Worm (Caenorhabditis elegans): ENCODE results near the gene zipt-2.3.

The zipt-2.3 gene

ce11 chrII:13717393-13718367 is 2.0 kb upstream of the zipt-2.3 start:
- TF ChIP-seq nhr-6 (tag; optimal IDR thresholded peaks at IDR 0.05) (no peak), ztf-1 (GFP tag; conservative IDR thresholded peaks at IDR 0.05) (no peak), nhr-129 (tag; optimal IDR thresholded peaks at IDR 0.05) (no peak), elt-1 (tag; optimal IDR thresholded peaks at IDR 0.05) (no peak), unc-55 (GFP tag; optimal IDR thresholded peaks at IDR 0.05) (no peak), C34F6.9 (tag; optimal IDR thresholded peaks at IDR 0.05) (no peak), sma-3 (GFP tag; optimal IDR thresholded peaks at IDR 0.05) (no peak), mbf-1 (tag; optimal IDR thresholded peaks at IDR 0.05) (no peak), sem-4 (tag; optimal IDR thresholded peaks at IDR 0.05) (no peak), peb-1 (tag; optimal IDR thresholded peaks at IDR 0.05) (no peak)

- TF ChIP-seq blmp-1 (tag; optimal IDR thresholded peaks at IDR 0.05; ENCODE audit: insufficient read depth): no peak
- TF ChIP-seq elt-3 (tag; optimal IDR thresholded peaks at IDR 0.05): no peak
- TF ChIP-seq zag-1 (tag; optimal IDR thresholded peaks at IDR 0.05): no peak
- TF ChIP-seq lsy-2 (tag; optimal IDR thresholded peaks at IDR 0.05): no peak
- no peak for TF ChIP-seq lin-39 (tag; optimal IDR thresholded peaks at IDR 0.05)
- no peak for TF ChIP-seq nhr-21 (tag; optimal IDR thresholded peaks at IDR 0.05)
- no peak for TF ChIP-seq elt-1 (tag; optimal IDR thresholded peaks at IDR 0.05)
- TF ChIP-seq ceh-16 (tag; optimal IDR thresholded peaks at IDR 0.05): no peak
- no peak for TF ChIP-seq peb-1 (tag; optimal IDR thresholded peaks at IDR 0.05)
Measured at ce11 chrII:13715333-13715732, 346 bp downstream of the zipt-2.3 start.

- TF ChIP-seq unc-62 (GFP tag; optimal IDR thresholded peaks at IDR 0.05) (no peak), ceh-16 (tag; optimal IDR thresholded peaks at IDR 0.05) (no peak), ZK546.5 (tag; optimal IDR thresholded peaks at IDR 0.05) (no peak), ztf-4 (tag; optimal IDR thresholded peaks at IDR 0.05) (no peak), dmd-4 (tag; optimal IDR thresholded peaks at IDR 0.05) (no peak), elt-3 (tag; optimal IDR thresholded peaks at IDR 0.05) (no peak), Y55F3AM.14 (GFP tag; optimal IDR thresholded peaks at IDR 0.05) (no peak), nhr-77 (tag; optimal IDR thresholded peaks at IDR 0.05) (no peak), nhr-25 (tag; optimal IDR thresholded peaks at IDR 0.05) (no peak), nhr-23 (tag; optimal IDR thresholded peaks at IDR 0.05) (no peak), fos-1 (tag; optimal IDR thresholded peaks at IDR 0.05) (no peak), ama-1 (optimal IDR thresholded peaks at IDR 0.05) (no peak), mab-5 (tag; optimal IDR thresholded peaks at IDR 0.05) (no peak), unc-55 (GFP tag; optimal IDR thresholded peaks at IDR 0.05) (no peak), nhr-237 (tag; optimal IDR thresholded peaks at IDR 0.05) (no peak), R02D3.7 (tag; optimal IDR thresholded peaks at IDR 0.05) (no peak)
Measured at ce11 chrII:13713239-13713638, 2.4 kb downstream of the zipt-2.3 start.

ce11 chrII:13711493-13712055 is 4.1 kb downstream of the zipt-2.3 start:
- TF ChIP-seq mdl-1 (tag; optimal IDR thresholded peaks at IDR 0.05) (no peak), sma-9 (GFP tag; optimal IDR thresholded peaks at IDR 0.05) (peak; percentile 6), sma-9 (tag; optimal IDR thresholded peaks at IDR 0.05) (no peak), fos-1 (tag; optimal IDR thresholded peaks at IDR 0.05) (peak; percentile 40), ceh-82 (tag; optimal IDR thresholded peaks at IDR 0.05) (no peak), nhr-129 (tag; optimal IDR thresholded peaks at IDR 0.05) (no peak), nhr-23 (tag; optimal IDR thresholded peaks at IDR 0.05) (no peak), aly-2 (tag; optimal IDR thresholded peaks at IDR 0.05) (no peak)

ce11 chrII:13697691-13698090 is 18.0 kb downstream of the zipt-2.3 start:
- TF ChIP-seq R02D3.7 (tag; optimal IDR thresholded peaks at IDR 0.05) (no peak), blmp-1 (tag; optimal IDR thresholded peaks at IDR 0.05; ENCODE audit: insufficient read depth) (no peak), Y55F3AM.14 (GFP tag; optimal IDR thresholded peaks at IDR 0.05) (no peak), nhr-21 (tag; optimal IDR thresholded peaks at IDR 0.05) (no peak), snpc-4 (tag; optimal IDR thresholded peaks at IDR 0.05) (no peak), mdl-1 (tag; optimal IDR thresholded peaks at IDR 0.05) (no peak), ama-1 (optimal IDR thresholded peaks at IDR 0.05) (no peak), lin-39 (tag; optimal IDR thresholded peaks at IDR 0.05) (no peak), sma-3 (GFP tag; optimal IDR thresholded peaks at IDR 0.05) (no peak), lsy-2 (tag; optimal IDR thresholded peaks at IDR 0.05) (no peak), nhr-25 (tag; optimal IDR thresholded peaks at IDR 0.05) (no peak), nhr-77 (tag; optimal IDR thresholded peaks at IDR 0.05) (no peak), egl-27 (tag; optimal IDR thresholded peaks at IDR 0.05) (no peak), lin-11 (tag; optimal IDR thresholded peaks at IDR 0.05) (no peak), nhr-10 (tag; optimal IDR thresholded peaks at IDR 0.05) (no peak)

Data from whole organism, L2 larva.